Fruit fly (Drosophila melanogaster) whole organism, embryonic: ENCODE data around the gene vito.

Experiments
- CG12104 ChIP-seq: fragments of 200-800 bp; sonication (Bioruptor generic); optimal IDR thresholded peaks from 3 replicates; lab custom pipeline; 2016; ENCODE audit warnings: missing biosample characterization, missing genetic modification characterization
- CG1233 ChIP-seq: fragments of 200-800 bp; sonication (Bioruptor generic); optimal IDR thresholded peaks from 4 replicates; lab custom pipeline; 2018; ENCODE audit warnings: missing biosample characterization, mild to moderate bottlenecking, missing genetic modification characterization
- CG14441 ChIP-seq: fragments of 200-800 bp; sonication (Bioruptor generic); IDR thresholded peaks from 2 replicates; pipeline ENCODE4 v1.3.6; 2022; ENCODE audit warnings: missing biosample characterization, missing genetic modification characterization
- Lpt ChIP-seq: fragments of >200 bp; optimal IDR thresholded peaks from 2 replicates; lab custom pipeline; 2018; ENCODE audit warnings: missing biosample characterization, missing genetic modification characterization
- Poxn ChIP-seq: fragments of 200-800 bp; sonication (Bioruptor generic); IDR thresholded peaks from 2 replicates; pipeline ENCODE4 v1.3.6; 2022; ENCODE audit warnings: missing biosample characterization, missing genetic modification characterization
- Sox102F ChIP-seq: fragments of 200-800 bp; sonication (Bioruptor generic); optimal IDR thresholded peaks from 2 replicates; lab custom pipeline; 2018; ENCODE audit warnings: missing biosample characterization, mild to moderate bottlenecking, missing genetic modification characterization, moderate library complexity
- amos ChIP-seq: fragments of 200-800 bp; sonication (Bioruptor generic); IDR thresholded peaks from 2 replicates; pipeline ENCODE4 v1.3.6; 2022; ENCODE audit warnings: missing biosample characterization, missing genetic modification characterization; ENCODE audit not compliant: partially characterized antibody
- chif ChIP-seq, 2 experiments: fragments of 200-800 bp; sonication (Bioruptor generic); optimal IDR thresholded peaks; 3 replicates each; lab custom pipeline; 2016; ENCODE audit warnings: missing biosample characterization in 2 of 2, missing genetic modification characterization in 2 of 2
- dati ChIP-seq: fragments of 200-800 bp; sonication (Bioruptor generic); IDR thresholded peaks from 2 replicates; pipeline ENCODE4 v1.3.6; 2022; ENCODE audit warnings: missing biosample characterization, missing genetic modification characterization
- kay ChIP-seq: fragments of 200-800 bp; sonication (Bioruptor generic); optimal IDR thresholded peaks from 2 replicates; lab custom pipeline; 2016; ENCODE audit warnings: missing biosample characterization, missing genetic modification characterization
- klu ChIP-seq: fragments of 200-800 bp; sonication (Bioruptor generic); IDR thresholded peaks from 2 replicates; pipeline ENCODE4 v1.3.6; 2022; ENCODE audit warnings: missing biosample characterization, missing genetic modification characterization
- sim ChIP-seq: fragments of 200-800 bp; sonication (Bioruptor generic); IDR thresholded peaks from 2 replicates; pipeline ENCODE4 v1.3.6; 2022; ENCODE audit warnings: missing biosample characterization, missing genetic modification characterization

dm6 chr3L:5820793-5821192, 43.7 kb upstream of the vito start:
- no peak for TF ChIP-seq dati (GFP tag; lab: Robert Waterston, UW)
- no peak for TF ChIP-seq CG1233 (GFP tag; lab: Kevin White, UChicago)
- no peak for TF ChIP-seq Lpt (GFP tag; lab: Kevin White, UChicago)
- no peak for TF ChIP-seq CG14441 (GFP tag; lab: Robert Waterston, UW)
- TF ChIP-seq amos (GFP tag; lab: Robert Waterston, UW) = no peak
- no peak for TF ChIP-seq chif (GFP tag; optimal IDR thresholded peaks at IDR 0.05; lab: Kevin White, UChicago)
- no peak for TF ChIP-seq Sox102F (GFP tag; lab: Kevin White, UChicago)
- no peak for TF ChIP-seq CG12104
- TF ChIP-seq kay = no peak
- TF ChIP-seq sim = no peak
- TF ChIP-seq klu = no peak
- no peak for TF ChIP-seq Poxn
